Worm (Caenorhabditis elegans) whole organism, early embryonic: ENCODE measurements around the gene Y43F4A.1.
"Not testable (repeated sequence)": the region's sequence is repeated elsewhere in the genome, so short reads cannot be mapped to it uniquely, and the experiment has no call there.

ENCODE experiments used
- B0310.2 ChIP-seq: sonication (generic microtip); optimal IDR thresholded peaks from 2 replicates; lab custom pipeline; 2016; ENCODE audit warnings: mild to moderate bottlenecking, missing genetic modification characterization, missing compliant biosample characterization
- F13C5.2 ChIP-seq: sonication (generic microtip); optimal IDR thresholded peaks from 2 replicates; lab custom pipeline; 2017; ENCODE audit warnings: mild to moderate bottlenecking, missing genetic modification characterization, inconsistent platforms, missing compliant biosample characterization
- aly-1 ChIP-seq: sonication (generic microtip); optimal IDR thresholded peaks from 2 replicates; lab custom pipeline; 2016; ENCODE audit warnings: missing genetic modification characterization, missing compliant biosample characterization
- ama-1 ChIP-seq: fragments of 150-350 bp; optimal IDR thresholded peaks from 2 replicates; lab custom pipeline; 2014
- ceh-13 ChIP-seq: fragments of 200-800 bp; sonication (Bioruptor generic); optimal IDR thresholded peaks from 2 replicates; lab custom pipeline; 2018; ENCODE audit warnings: mild to moderate bottlenecking, missing genetic modification characterization, missing compliant biosample characterization
- ceh-36 ChIP-seq: sonication (generic microtip); optimal IDR thresholded peaks from 2 replicates; lab custom pipeline; 2016; ENCODE audit warnings: missing genetic modification characterization, inconsistent platforms, missing compliant biosample characterization
- ets-7 ChIP-seq: sonication (generic microtip); optimal IDR thresholded peaks from 2 replicates; lab custom pipeline; 2016; ENCODE audit warnings: missing genotype, missing genetic modification characterization, missing compliant biosample characterization
- flt-1 ChIP-seq: fragments of 200-800 bp; sonication (Bioruptor generic); IDR thresholded peaks from 2 replicates; pipeline ENCODE4 v1.3.6; 2022; ENCODE audit warnings: missing genetic modification characterization, missing compliant biosample characterization
- hmbx-1 ChIP-seq: sonication (generic microtip); optimal IDR thresholded peaks from 2 replicates; lab custom pipeline; 2016; ENCODE audit warnings: mild to moderate bottlenecking, missing genetic modification characterization, missing compliant biosample characterization
- hmg-4 ChIP-seq: fragments of 200-800 bp; sonication (Bioruptor generic); optimal IDR thresholded peaks from 2 replicates; lab custom pipeline; 2018; ENCODE audit warnings: mild to moderate bottlenecking, missing genetic modification characterization, missing compliant biosample characterization
- hnd-1 ChIP-seq: sonication (generic microtip); optimal IDR thresholded peaks from 2 replicates; lab custom pipeline; 2016; ENCODE audit warnings: missing genetic modification characterization, missing compliant biosample characterization
- pes-1 ChIP-seq: fragments of 200-800 bp; sonication (Bioruptor generic); IDR thresholded peaks from 2 replicates; pipeline ENCODE4 v1.3.6; 2022; ENCODE audit warnings: missing genetic modification reagents, missing genetic modification characterization, missing compliant biosample characterization
- scrt-1 ChIP-seq: fragments of 200-800 bp; sonication (Bioruptor generic); IDR thresholded peaks from 2 replicates; pipeline ENCODE4 v1.3.6; 2022; ENCODE audit warnings: missing genetic modification characterization, missing compliant biosample characterization
- sea-1 ChIP-seq: fragments of 200-800 bp; sonication (Bioruptor generic); conservative IDR thresholded peaks from 2 replicates; pipeline ENCODE4 v1.3.6; 2022; ENCODE audit warnings: missing genetic modification characterization, missing compliant biosample characterization
- tbx-11 ChIP-seq: fragments of 200-800 bp; sonication (Bioruptor generic); IDR thresholded peaks from 2 replicates; pipeline ENCODE4 v1.3.6; 2022; ENCODE audit warnings: missing genetic modification characterization, missing compliant biosample characterization
- tbx-37 ChIP-seq: fragments of 200-800 bp; sonication (Bioruptor generic); conservative IDR thresholded peaks from 2 replicates; pipeline ENCODE4 v1.3.6; 2022; ENCODE audit warnings: missing genetic modification reagents, missing genetic modification characterization, missing compliant biosample characterization
- tra-4 ChIP-seq: sonication (generic microtip); optimal IDR thresholded peaks from 2 replicates; lab custom pipeline; 2017; ENCODE audit warnings: missing genetic modification characterization, missing compliant biosample characterization

Y43F4A.1 gene

ce11 chrIII:13225019-13225418, 2.1 kb downstream of the Y43F4A.1 start:
- TF ChIP-seq tra-4 (tag; lab: Kevin White, UChicago) (no peak), pes-1 (GFP tag; lab: Robert Waterston, UW) (peak; percentile 85), tbx-37 (GFP tag; lab: Robert Waterston, UW) (peak; percentile 62), ceh-13 (GFP tag; lab: Kevin White, UChicago) (peak; percentile 31), ets-7 (tag; lab: Kevin White, UChicago) (no peak), hmg-4 (GFP tag; lab: Kevin White, UChicago) (peak; percentile 65), B0310.2 (tag; lab: Kevin White, UChicago) (peak; percentile 5), sea-1 (GFP tag; lab: Robert Waterston, UW) (peak; percentile 58; the same call in 1 of the 2 replicates), tbx-11 (GFP tag; lab: Robert Waterston, UW) (peak; percentile 52; the same call in 1 of the 2 replicates), scrt-1 (peak; percentile 85), hnd-1 (tag; lab: Kevin White, UChicago) (peak; percentile 16), flt-1 (peak; percentile 80), hmbx-1 (tag; lab: Kevin White, UChicago) (no peak), F13C5.2 (tag; lab: Kevin White, UChicago) (peak; percentile 74), aly-1 (tag; lab: Kevin White, UChicago) (no peak), ceh-36 (peak; percentile 44), ama-1 (lab: Kevin White, UChicago) (no peak)

ce11 chrIII:13245281-13245680, 22.4 kb downstream of the Y43F4A.1 start, which contains the start of gene Y43F4A.4:
TSS of gene Y43F4A.4 (plus strand) at chrIII:13245581.
- TF ChIP-seq ceh-36; tbx-11 (GFP tag; lab: Robert Waterston, UW); flt-1: not testable (repeated sequence)

- TF ChIP-seq aly-1 (tag; lab: Kevin White, UChicago), result no peak
- no peak for TF ChIP-seq B0310.2 (tag; lab: Kevin White, UChicago)
- TF ChIP-seq F13C5.2 (tag; lab: Kevin White, UChicago), result no peak
- no peak for TF ChIP-seq hmbx-1 (tag; lab: Kevin White, UChicago)
- no peak for TF ChIP-seq scrt-1
- TF ChIP-seq hmg-4 (GFP tag; lab: Kevin White, UChicago), result no peak
- no peak for TF ChIP-seq tbx-37 (GFP tag; lab: Robert Waterston, UW)
- no peak for TF ChIP-seq ets-7 (tag; lab: Kevin White, UChicago)
These were observed 23.4 kb downstream of the Y43F4A.1 start, which contains the start of gene anoh-1 for ce11 chrIII:13246265-13246664. TSS of gene anoh-1 (plus strand) at chrIII:13246565.

ce11 chrIII:13254178-13254725, 31.4 kb downstream of the Y43F4A.1 start, which contains the start of gene F56A8.9:
TSS of gene F56A8.9 (plus strand) at chrIII:13254675.
- TF ChIP-seq ets-7 (tag; lab: Kevin White, UChicago) (no peak), B0310.2 (tag; lab: Kevin White, UChicago) (no peak), hmg-4 (GFP tag; lab: Kevin White, UChicago) (no peak), aly-1 (tag; lab: Kevin White, UChicago) (no peak), tbx-11 (GFP tag; lab: Robert Waterston, UW) (no peak), pes-1 (GFP tag; lab: Robert Waterston, UW) (no peak), hmbx-1 (tag; lab: Kevin White, UChicago) (no peak), tbx-37 (GFP tag; lab: Robert Waterston, UW) (no peak), ama-1 (lab: Kevin White, UChicago) (no peak), flt-1 (no peak), tra-4 (tag; lab: Kevin White, UChicago) (no peak), ceh-36 (no peak), scrt-1 (no peak), sea-1 (GFP tag; lab: Robert Waterston, UW) (no peak), ceh-13 (GFP tag; lab: Kevin White, UChicago) (no peak), hnd-1 (tag; lab: Kevin White, UChicago) (no peak)

- TF ChIP-seq B0310.2 (tag; lab: Kevin White, UChicago), result no peak
- peak; percentile 39 for TF ChIP-seq F13C5.2 (tag; lab: Kevin White, UChicago)
These were observed 33.6 kb downstream of the Y43F4A.1 start, which contains the start of gene F56A8.3 for ce11 chrIII:13256438-13256928. TSS of gene F56A8.3 (plus strand) at chrIII:13256878.

- TF ChIP-seq scrt-1, result no peak
- no peak for TF ChIP-seq tbx-37 (GFP tag; lab: Robert Waterston, UW)
- TF ChIP-seq ceh-36, result no peak
- TF ChIP-seq hmg-4 (GFP tag; lab: Kevin White, UChicago), result peak; percentile 30
These were observed 35.3 kb downstream of the Y43F4A.1 start for ce11 chrIII:13258163-13258562.

ce11 chrIII:13258752-13259151, 35.9 kb downstream of the Y43F4A.1 start:
- TF ChIP-seq tra-4 (tag; lab: Kevin White, UChicago) (no peak), pes-1 (GFP tag; lab: Robert Waterston, UW) (0 out of 2 replicates have a peak, but pooled peaks have one; percentile 25), B0310.2 (tag; lab: Kevin White, UChicago) (no peak), ama-1 (lab: Kevin White, UChicago) (no peak)

- no peak for TF ChIP-seq ceh-36
- no peak for TF ChIP-seq sea-1 (GFP tag; lab: Robert Waterston, UW)
These were observed 37.5 kb downstream of the Y43F4A.1 start for ce11 chrIII:13260344-13260743.
